Worm (Caenorhabditis elegans): Measurements from ENCODE around the gene lact-8.

lact-8 gene

ce11 chrV:11056484-11056883 is 36.9 kb downstream of the lact-8 start:
- TF ChIP-seq W03F9.2 (tag; optimal IDR thresholded peaks at IDR 0.05) (no peak), him-1 (tag; optimal IDR thresholded peaks at IDR 0.05) (no peak), dao-5 (tag; optimal IDR thresholded peaks at IDR 0.05) (no peak)

ce11 chrV:11053827-11054226 is 39.6 kb downstream of the lact-8 start, which contains the start of gene T04C12.7:
TSS of gene T04C12.7 (plus strand) at chrV:11054127.
- TF ChIP-seq W03F9.2 (tag; optimal IDR thresholded peaks at IDR 0.05) (no peak), him-1 (tag; optimal IDR thresholded peaks at IDR 0.05) (no peak)

- no peak for TF ChIP-seq dao-5 (tag; optimal IDR thresholded peaks at IDR 0.05)
- no peak for TF ChIP-seq W03F9.2 (tag; optimal IDR thresholded peaks at IDR 0.05)
- TF ChIP-seq him-1 (tag; optimal IDR thresholded peaks at IDR 0.05), result no peak
These were observed 41.5 kb downstream of the lact-8 start, which contains the start of gene T04C12.33 for ce11 chrV:11051921-11052320. TSS of gene T04C12.33 (plus strand) at chrV:11052221.

ce11 chrV:11048678-11049077 is 44.7 kb downstream of the lact-8 start, which contains the start of gene srh-74:
TSS of gene srh-74 (minus strand) at chrV:11048778.
- TF ChIP-seq him-1 (tag; optimal IDR thresholded peaks at IDR 0.05) (no peak), W03F9.2 (tag; optimal IDR thresholded peaks at IDR 0.05) (no peak), dao-5 (tag; optimal IDR thresholded peaks at IDR 0.05) (no peak)

- TF ChIP-seq dao-5 (tag; optimal IDR thresholded peaks at IDR 0.05) (no peak), him-1 (tag; optimal IDR thresholded peaks at IDR 0.05) (no peak)
These were observed 46.7 kb downstream of the lact-8 start, which contains the start of gene dhs-18 for ce11 chrV:11046730-11047129. TSS of gene dhs-18 (minus strand) at chrV:11046833.

- no peak for TF ChIP-seq W03F9.2 (tag; optimal IDR thresholded peaks at IDR 0.05)
- TF ChIP-seq him-1 (tag; optimal IDR thresholded peaks at IDR 0.05), result no peak
- TF ChIP-seq dao-5 (tag; optimal IDR thresholded peaks at IDR 0.05), result no peak
These were observed 49.6 kb downstream of the lact-8 start, which contains the start of gene C45B11.6 for ce11 chrV:11043767-11044166. TSS of gene C45B11.6 (plus strand) at chrV:11044067.

- TF ChIP-seq him-1 (tag; optimal IDR thresholded peaks at IDR 0.05), result no peak
These were observed 50.9 kb downstream of the lact-8 start, which contains the start of gene C45B11.2 for ce11 chrV:11042538-11042937. TSS of gene C45B11.2 (plus strand) at chrV:11042710.

ce11 chrV:11041499-11041898 is 51.9 kb downstream of the lact-8 start, which contains the start of gene C45B11.5:
TSS of gene C45B11.5 (plus strand) at chrV:11041799.
- no peak for TF ChIP-seq him-1 (tag; optimal IDR thresholded peaks at IDR 0.05)
- no peak for TF ChIP-seq dao-5 (tag; optimal IDR thresholded peaks at IDR 0.05)
- TF ChIP-seq W03F9.2 (tag; optimal IDR thresholded peaks at IDR 0.05), result no peak
